Worm (Caenorhabditis elegans) whole organism, L4 larva: ENCODE measurements around the gene inpp-1.
A peak's percentile ranks its signal among the peaks of the same experiment; 100 is the strongest.

ENCODE experiments used
- D1046.2 ChIP-seq: fragments of 200-800 bp; sonication (Bioruptor generic); IDR thresholded peaks from 2 replicates; pipeline ENCODE4 v1.3.6; 2022; ENCODE audit warnings: missing genetic modification characterization, missing compliant biosample characterization
- F26F4.8 ChIP-seq: fragments of 200-800 bp; sonication (Bioruptor generic); conservative IDR thresholded peaks from 2 replicates; pipeline ENCODE4 v1.3.6; 2022; ENCODE audit warnings: missing genetic modification characterization, missing compliant biosample characterization
- F44E2.7 ChIP-seq: fragments of 200-800 bp; sonication (Bioruptor generic); IDR thresholded peaks from 2 replicates; pipeline ENCODE4 v2.1.2; 2022; ENCODE audit warnings: missing genetic modification characterization, missing compliant biosample characterization
- T20F7.1 ChIP-seq: fragments of 200-800 bp; sonication (Bioruptor generic); optimal IDR thresholded peaks from 2 replicates; lab custom pipeline; 2018; ENCODE audit warnings: mild to moderate bottlenecking, missing genetic modification characterization, missing compliant biosample characterization
- T26A8.4 ChIP-seq: fragments of 200-800 bp; sonication (Bioruptor generic); IDR thresholded peaks from 2 replicates; pipeline ENCODE4 v1.3.6; 2022; ENCODE audit warnings: missing genetic modification characterization, missing compliant biosample characterization
- Y48G9A.11 ChIP-seq: fragments of 200-800 bp; sonication (Bioruptor generic); IDR thresholded peaks from 2 replicates; pipeline ENCODE4 v1.3.6; 2022; ENCODE audit warnings: missing genetic modification reagents, missing genetic modification characterization, missing compliant biosample characterization
- Y75B8A.6 ChIP-seq: fragments of 200-800 bp; sonication (Bioruptor generic); IDR thresholded peaks from 2 replicates; pipeline ENCODE4 v1.3.6; 2022; ENCODE audit warnings: missing genetic modification reagents, missing genetic modification characterization, missing compliant biosample characterization
- aha-1 ChIP-seq: fragments of 150-350 bp; peaks from one replicate; lab custom pipeline; 2014; ENCODE audit warnings: missing biosample characterization, missing genetic modification characterization
- ceh-28 ChIP-seq: fragments of 150-350 bp; optimal IDR thresholded peaks from 2 replicates; lab custom pipeline; 2014; ENCODE audit warnings: missing biosample characterization, missing genetic modification reagents, missing genetic modification characterization
- daf-16 ChIP-seq, 3 experiments: sonication (generic microtip); optimal IDR thresholded peaks; 2 replicates each; lab custom pipeline; 2016 to 2017; ENCODE audit warnings: missing genetic modification characterization in 3 of 3, missing genetic modification reagents in 3 of 3, mild to moderate bottlenecking in 2 of 3, missing compliant biosample characterization in 2 of 3, missing biosample characterization in 1 of 3, moderate library complexity in 1 of 3
- daf-8 ChIP-seq: fragments of 200-800 bp; sonication (Bioruptor generic); IDR thresholded peaks from 2 replicates; pipeline ENCODE4 v1.3.6; 2022; ENCODE audit warnings: missing genetic modification characterization, missing compliant biosample characterization
- dmd-6 ChIP-seq: fragments of 200-800 bp; sonication (Bioruptor generic); IDR thresholded peaks from 2 replicates; pipeline ENCODE4 v1.3.6; 2022; ENCODE audit warnings: missing genetic modification reagents, missing genetic modification characterization, missing compliant biosample characterization
- dmd-8 ChIP-seq: fragments of 200-800 bp; sonication (Bioruptor generic); IDR thresholded peaks from 2 replicates; pipeline ENCODE4 v1.3.6; 2022; ENCODE audit warnings: missing genetic modification characterization, missing compliant biosample characterization
- dpl-1 ChIP-seq: fragments of 150-350 bp; optimal IDR thresholded peaks from 2 replicates; lab custom pipeline; 2014; ENCODE audit warnings: missing biosample characterization, missing genetic modification reagents, missing genetic modification characterization
- egl-43 ChIP-seq: fragments of 200-800 bp; sonication (Bioruptor generic); IDR thresholded peaks from 2 replicates; pipeline ENCODE4 v1.3.6; 2022; ENCODE audit warnings: missing genetic modification reagents, missing genetic modification characterization, missing compliant biosample characterization
- fkh-10 ChIP-seq: fragments of 150-350 bp; optimal IDR thresholded peaks from 2 replicates; lab custom pipeline; 2014; ENCODE audit warnings: missing biosample characterization, missing genetic modification reagents, missing genetic modification characterization
- fos-1 ChIP-seq: fragments of 150-350 bp; optimal IDR thresholded peaks from 2 replicates; lab custom pipeline; 2014; ENCODE audit warnings: missing biosample characterization, missing genetic modification characterization
- hlh-11 ChIP-seq: fragments of 200-800 bp; sonication (Bioruptor generic); optimal IDR thresholded peaks from 2 replicates; lab custom pipeline; 2018; ENCODE audit warnings: mild to moderate bottlenecking, missing genetic modification characterization, missing compliant biosample characterization
- hlh-30 ChIP-seq: sonication (generic microtip); optimal IDR thresholded peaks from 2 replicates; lab custom pipeline; 2017; ENCODE audit warnings: antibody characterized with exemption, mild to moderate bottlenecking, missing genetic modification characterization, missing compliant biosample characterization; ENCODE audit not compliant: insufficient read depth
- hmg-1.1 ChIP-seq: fragments of 200-800 bp; sonication (Bioruptor generic); IDR thresholded peaks from 2 replicates; pipeline ENCODE4 v1.3.6; 2022; ENCODE audit warnings: missing genetic modification reagents, missing genetic modification characterization, missing compliant biosample characterization
- jun-1 ChIP-seq: fragments of 150-350 bp; optimal IDR thresholded peaks from 2 replicates; lab custom pipeline; 2014; ENCODE audit warnings: missing biosample characterization, missing genetic modification reagents, missing genetic modification characterization
- lin-13 ChIP-seq: fragments of 150-350 bp; optimal IDR thresholded peaks from 2 replicates; lab custom pipeline; 2014; ENCODE audit warnings: missing biosample characterization, missing genetic modification reagents, missing genetic modification characterization
- lin-15B ChIP-seq: fragments of 150-350 bp; sonication (generic microtip); optimal IDR thresholded peaks from 3 replicates; lab custom pipeline; 2014; ENCODE audit warnings: missing biosample characterization, missing genetic modification characterization
- lin-29 ChIP-seq: fragments of 200-800 bp; sonication (Bioruptor generic); IDR thresholded peaks from 2 replicates; pipeline ENCODE4 v1.3.6; 2022; ENCODE audit warnings: missing genetic modification reagents, missing genetic modification characterization, missing compliant biosample characterization
- lin-39 ChIP-seq: fragments of 150-350 bp; optimal IDR thresholded peaks from 2 replicates; lab custom pipeline; 2014; ENCODE audit warnings: missing biosample characterization, missing genetic modification reagents, missing genetic modification characterization
- lsy-2 ChIP-seq, 2 experiments: fragments of 150-350 bp in 1 of 2; sonication (generic microtip) in 1 of 2; optimal IDR thresholded peaks; 2 replicates each; lab custom pipeline; 2014 to 2017; ENCODE audit warnings: missing biosample characterization in 2 of 2, missing genetic modification characterization in 2 of 2
- mdl-1 ChIP-seq, 2 experiments: fragments of 150-350 bp in 1 of 2; sonication (generic microtip) in 1 of 2; optimal IDR thresholded peaks; 2 replicates each; lab custom pipeline; 2014 to 2017; ENCODE audit warnings: missing biosample characterization in 2 of 2, missing genetic modification characterization in 2 of 2
- mes-2 ChIP-seq: sonication (generic microtip); optimal IDR thresholded peaks from 2 replicates; lab custom pipeline; 2016; ENCODE audit warnings: missing genotype, mild to moderate bottlenecking, missing genetic modification characterization, missing compliant biosample characterization; ENCODE audit not compliant: poor library complexity, severe bottlenecking
- mxl-2 ChIP-seq: fragments of 200-800 bp; sonication (Bioruptor generic); conservative IDR thresholded peaks from 2 replicates; pipeline ENCODE4 v1.3.6; 2022; ENCODE audit warnings: missing genetic modification reagents, missing genetic modification characterization, missing compliant biosample characterization
- mxl-3 ChIP-seq: fragments of 200-800 bp; sonication (Bioruptor generic); optimal IDR thresholded peaks from 2 replicates; lab custom pipeline; 2018; ENCODE audit warnings: mild to moderate bottlenecking, missing genetic modification characterization, missing compliant biosample characterization
- nhr-25 ChIP-seq: sonication (generic microtip); optimal IDR thresholded peaks from 2 replicates; lab custom pipeline; 2017; ENCODE audit warnings: missing genetic modification characterization, mild to moderate bottlenecking, missing compliant biosample characterization, antibody characterized with exemption, moderate library complexity, borderline replicate concordance; ENCODE audit not compliant: insufficient read depth
- nhr-28 ChIP-seq: fragments of 150-350 bp; optimal IDR thresholded peaks from 2 replicates; lab custom pipeline; 2014; ENCODE audit warnings: missing biosample characterization, missing genetic modification characterization
- nhr-41 ChIP-seq: fragments of 200-800 bp; sonication (Bioruptor generic); IDR thresholded peaks from 2 replicates; pipeline ENCODE4 v1.3.6; 2022; ENCODE audit warnings: missing genetic modification reagents, missing genetic modification characterization, missing compliant biosample characterization
- nhr-48 ChIP-seq: sonication (generic microtip); optimal IDR thresholded peaks from 2 replicates; lab custom pipeline; 2016; ENCODE audit warnings: mild to moderate bottlenecking, missing genetic modification characterization, missing compliant biosample characterization
- nhr-6 ChIP-seq: fragments of 150-350 bp; optimal IDR thresholded peaks from 2 replicates; lab custom pipeline; 2014; ENCODE audit warnings: missing biosample characterization, missing genetic modification characterization
- php-3 ChIP-seq: fragments of 200-800 bp; sonication (Bioruptor generic); IDR thresholded peaks from 2 replicates; pipeline ENCODE4 v1.3.6; 2022; ENCODE audit warnings: missing genetic modification reagents, missing genetic modification characterization, missing compliant biosample characterization
- sdz-12 ChIP-seq: fragments of 200-800 bp; sonication (Bioruptor generic); optimal IDR thresholded peaks from 2 replicates; lab custom pipeline; 2018; ENCODE audit warnings: mild to moderate bottlenecking, missing genetic modification characterization, missing compliant biosample characterization
- set-16 ChIP-seq: fragments of 200-800 bp; sonication (Bioruptor generic); IDR thresholded peaks from 2 replicates; pipeline ENCODE4 v1.3.6; 2022; ENCODE audit warnings: missing genetic modification reagents, missing genetic modification characterization, missing compliant biosample characterization
- spr-1 ChIP-seq: sonication (generic microtip); optimal IDR thresholded peaks from 2 replicates; lab custom pipeline; 2016; ENCODE audit warnings: mild to moderate bottlenecking, missing genetic modification characterization, missing compliant biosample characterization
- tra-1 ChIP-seq: fragments of 200-800 bp; sonication (Bioruptor generic); IDR thresholded peaks from 2 replicates; pipeline ENCODE4 v1.3.6; 2022; ENCODE audit warnings: missing genetic modification reagents, missing genetic modification characterization, missing compliant biosample characterization
- unc-130 ChIP-seq: sonication (generic microtip); optimal IDR thresholded peaks from 2 replicates; lab custom pipeline; 2016; ENCODE audit warnings: missing genetic modification reagents, missing genetic modification characterization, missing compliant biosample characterization
- unc-62 ChIP-seq, 3 experiments: fragments of 150-350 bp in 1 of 3; sonication (generic microtip); optimal IDR thresholded peaks in 2 of 3; peaks in 1 of 3; 1 replicate in 1 of 3; 2 replicates in 2 of 3; lab custom pipeline; 2014 to 2017; ENCODE audit warnings: missing biosample characterization in 3 of 3, missing genetic modification characterization in 3 of 3, missing genetic modification reagents in 3 of 3, missing genotype in 1 of 3
- zag-1 ChIP-seq: fragments of 150-350 bp; optimal IDR thresholded peaks from 2 replicates; lab custom pipeline; 2014; ENCODE audit warnings: missing biosample characterization, missing genetic modification characterization
- zfp-2 ChIP-seq: sonication (generic microtip); optimal IDR thresholded peaks from 2 replicates; lab custom pipeline; 2016; ENCODE audit warnings: mild to moderate bottlenecking, missing genetic modification characterization, missing compliant biosample characterization
- zfp-3 ChIP-seq: fragments of 200-800 bp; sonication (Bioruptor generic); conservative IDR thresholded peaks from 2 replicates; pipeline ENCODE4 v1.3.6; 2022; ENCODE audit warnings: missing genetic modification reagents, missing genetic modification characterization, missing compliant biosample characterization
- zip-11 ChIP-seq: fragments of 200-800 bp; sonication (Bioruptor generic); IDR thresholded peaks from 2 replicates; pipeline ENCODE4 v1.3.6; 2022; ENCODE audit warnings: missing genetic modification characterization, missing compliant biosample characterization

The inpp-1 gene

ce11 chrIV:10734527-10735436 is 38.9 kb downstream of the inpp-1 start, which contains the start of the genes orc-5 and cyb-1:
Gene orc-5 (minus strand): TSS chrIV:10734588.
Gene cyb-1 (plus strand): TSS chrIV:10735216.
- TF ChIP-seq ceh-28 (tag; lab: Kevin White, UChicago) (no peak), lin-29 (GFP tag; lab: Robert Waterston, UW) (no peak), nhr-6 (tag; lab: Kevin White, UChicago) (peak; percentile 67), daf-16 (GFP tag; optimal IDR thresholded peaks at IDR 0.05; lab: Kevin White, UChicago) (no peak), daf-16 (tag; optimal IDR thresholded peaks at IDR 0.05; lab: Kevin White, UChicago) (peak; percentile 44), dmd-6 (GFP tag; lab: Robert Waterston, UW) (peak; percentile 22; the same call in 1 of the 2 replicates), F44E2.7 (no peak), hlh-30 (tag; lab: Kevin White, UChicago) (peak; percentile 72), F26F4.8 (no peak), dmd-8 (GFP tag; lab: Robert Waterston, UW) (no peak), spr-1 (tag; lab: Kevin White, UChicago) (no peak), nhr-41 (no peak), egl-43 (no peak), D1046.2 (GFP tag; lab: Robert Waterston, UW) (no peak), mdl-1 (tag; optimal IDR thresholded peaks at IDR 0.05; lab: Kevin White, UChicago) (peak in 1 of 2 experiments; percentile 8), mxl-3 (no peak), Y75B8A.6 (no peak), zag-1 (tag; lab: Kevin White, UChicago) (no peak), nhr-48 (tag; lab: Kevin White, UChicago) (no peak), fos-1 (tag; lab: Kevin White, UChicago) (no peak), hmg-1.1 (GFP tag; lab: Robert Waterston, UW) (peak; percentile 51), nhr-25 (tag; lab: Kevin White, UChicago) (no peak), set-16 (GFP tag; lab: Robert Waterston, UW) (no peak), unc-130 (GFP tag; lab: Kevin White, UChicago) (peak; percentile 0), zfp-2 (tag; lab: Kevin White, UChicago) (no peak), T26A8.4 (GFP tag; lab: Robert Waterston, UW) (no peak), lsy-2 (tag; optimal IDR thresholded peaks at IDR 0.05; lab: Kevin White, UChicago) (peak in 1 of 2 experiments; percentile 85), nhr-28 (tag; lab: Kevin White, UChicago) (no peak), T20F7.1 (GFP tag; lab: Kevin White, UChicago) (peak; percentile 99), php-3 (GFP tag; lab: Robert Waterston, UW) (no peak), daf-8 (GFP tag; lab: Robert Waterston, UW) (no peak), Y48G9A.11 (GFP tag; lab: Robert Waterston, UW) (peak; percentile 91), fkh-10 (GFP tag; lab: Kevin White, UChicago) (no peak), lin-15B (tag; lab: Kevin White, UChicago) (peak; percentile 39), zip-11 (GFP tag; lab: Robert Waterston, UW) (no peak), unc-62 (GFP tag; optimal IDR thresholded peaks at IDR 0.05 in 1 of 2; lab: Kevin White, UChicago) (peak in 1 of 2 experiments; percentile 92), unc-62 (tag; optimal IDR thresholded peaks at IDR 0.05; lab: Kevin White, UChicago) (no peak), aha-1 (tag; lab: Kevin White, UChicago) (peak; percentile 94), sdz-12 (GFP tag; lab: Kevin White, UChicago) (no peak), hlh-11 (tag; lab: Kevin White, UChicago) (peak; percentile 9), mxl-2 (GFP tag; lab: Robert Waterston, UW) (no peak), mes-2 (tag; lab: Kevin White, UChicago) (peak; percentile 87), lin-13 (GFP tag; lab: Kevin White, UChicago) (peak; percentile 21), jun-1 (tag; lab: Kevin White, UChicago) (no peak), zfp-3 (GFP tag; lab: Robert Waterston, UW) (no peak), lin-39 (no peak), tra-1 (GFP tag; lab: Robert Waterston, UW) (no peak), dpl-1 (GFP tag; lab: Kevin White, UChicago) (peak; percentile 96)
